Worm (Caenorhabditis elegans): ENCODE results near the gene sams-3.

DNA sequence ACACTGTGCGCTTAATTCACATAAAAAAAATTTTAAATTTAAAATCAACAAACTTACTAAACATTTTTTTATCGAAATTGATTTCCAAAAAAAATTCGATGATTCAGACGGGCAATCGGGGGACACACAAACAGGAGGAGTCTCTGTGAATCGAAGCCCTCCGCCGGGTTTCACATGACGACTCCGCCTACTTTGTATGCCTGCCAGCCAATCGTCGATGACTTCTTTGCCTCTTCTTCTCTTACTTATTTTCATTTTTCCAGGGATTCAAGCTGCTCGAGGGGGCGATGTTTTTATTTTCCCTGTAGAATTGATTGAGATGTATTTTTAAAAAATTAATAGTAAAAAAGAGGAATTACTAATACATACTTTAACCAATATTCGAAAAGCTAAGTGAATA is 41.5 kb upstream of the sams-3 start, which contains the start of gene lntl-1:
- TF ChIP-seq mes-4 (tag; optimal IDR thresholded peaks at IDR 0.05) (no peak), dpl-1 (GFP tag; optimal IDR thresholded peaks at IDR 0.05) (no peak), fkh-3 (tag; optimal IDR thresholded peaks at IDR 0.05) (no peak), F39B2.1 (GFP tag; IDR thresholded peaks at IDR 0.05) (no peak), snpc-4 (GFP tag; optimal IDR thresholded peaks at IDR 0.05) (no peak), snpc-4 (tag; optimal IDR thresholded peaks at IDR 0.05) (no peak), sdz-38 (tag; optimal IDR thresholded peaks at IDR 0.05) (no peak), nhr-90 (tag; optimal IDR thresholded peaks at IDR 0.05) (no peak), B0035.1 (tag; optimal IDR thresholded peaks at IDR 0.05) (no peak)

Measured in whole organism, young adult.